Fruit fly (Drosophila melanogaster): ENCODE measurements around the gene msl-1.

DNA sequence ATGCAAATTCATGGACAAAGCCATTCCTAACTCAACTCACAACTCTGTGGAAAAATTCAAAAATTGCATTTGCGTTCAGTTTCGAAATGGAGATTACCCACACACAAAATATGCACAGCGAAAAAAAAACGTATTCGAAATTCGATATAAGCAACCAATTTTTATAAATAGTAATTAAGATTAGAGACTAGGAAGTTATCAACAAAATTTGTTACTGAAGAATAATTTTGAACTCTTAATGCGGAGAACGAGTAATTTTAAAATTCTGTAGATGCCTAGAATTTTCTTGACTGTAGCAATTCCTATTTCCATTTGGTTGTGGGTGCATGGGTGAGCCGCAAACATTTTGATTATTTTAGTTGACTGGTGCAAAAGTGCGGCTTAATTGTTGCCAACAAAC lies 25.2 kb downstream of the msl-1 start:
- TF ChIP-seq usp (GFP tag; optimal IDR thresholded peaks at IDR 0.05) (no peak), pan (optimal IDR thresholded peaks at IDR 0.05) (no peak), psq (optimal IDR thresholded peaks at IDR 0.05) (no peak), CG8478 (optimal IDR thresholded peaks at IDR 0.05) (no peak)
